Worm (Caenorhabditis elegans) whole organism, late embryonic: ENCODE data around the gene F08F8.9.

Experiments
- C08G9.2 ChIP-seq: sonication (generic microtip); optimal IDR thresholded peaks from 2 replicates; lab custom pipeline; 2016; ENCODE audit warnings: mild to moderate bottlenecking, missing genetic modification characterization, moderate library complexity, missing compliant biosample characterization
- C38D4.7 ChIP-seq: fragments of 200-800 bp; sonication (Bioruptor generic); optimal IDR thresholded peaks from 2 replicates; lab custom pipeline; 2018; ENCODE audit warnings: mild to moderate bottlenecking, missing genetic modification characterization, moderate library complexity, missing compliant biosample characterization
- K02D7.2 ChIP-seq: sonication (generic microtip); optimal IDR thresholded peaks from 2 replicates; lab custom pipeline; 2017; ENCODE audit warnings: mild to moderate bottlenecking, missing genetic modification characterization, missing compliant biosample characterization
- K09A11.1 ChIP-seq: sonication (generic microtip); optimal IDR thresholded peaks from 2 replicates; lab custom pipeline; 2017; ENCODE audit warnings: antibody characterized with exemption, mild to moderate bottlenecking, missing genetic modification characterization, missing compliant biosample characterization; ENCODE audit not compliant: insufficient read depth
- T23F11.4 ChIP-seq: fragments of 200-800 bp; sonication (Bioruptor generic); optimal IDR thresholded peaks from 2 replicates; lab custom pipeline; 2018; ENCODE audit warnings: mild to moderate bottlenecking, missing genetic modification characterization, missing compliant biosample characterization
- ama-1 ChIP-seq: fragments of 150-350 bp; optimal IDR thresholded peaks from 2 replicates; lab custom pipeline; 2014
- ceh-14 ChIP-seq: sonication (generic microtip); optimal IDR thresholded peaks from 2 replicates; lab custom pipeline; 2016; ENCODE audit warnings: missing genotype, missing genetic modification characterization, missing compliant biosample characterization
- ceh-18 ChIP-seq: sonication (generic microtip); optimal IDR thresholded peaks from 2 replicates; lab custom pipeline; 2016; ENCODE audit warnings: missing genetic modification characterization, missing compliant biosample characterization
- ceh-30 ChIP-seq: fragments of 150-350 bp; optimal IDR thresholded peaks from 2 replicates; lab custom pipeline; 2014; ENCODE audit warnings: missing biosample characterization, missing genetic modification characterization
- ceh-31 ChIP-seq: sonication (generic microtip); optimal IDR thresholded peaks from 2 replicates; lab custom pipeline; 2016; ENCODE audit warnings: missing genetic modification characterization, missing compliant biosample characterization
- ceh-48 ChIP-seq: sonication (generic microtip); optimal IDR thresholded peaks from 2 replicates; lab custom pipeline; 2016; ENCODE audit warnings: missing genetic modification characterization, inconsistent platforms, missing compliant biosample characterization
- ceh-6 ChIP-seq: fragments of 200-800 bp; sonication (Bioruptor generic); optimal IDR thresholded peaks from 2 replicates; lab custom pipeline; 2018; ENCODE audit warnings: mild to moderate bottlenecking, missing genetic modification characterization, missing compliant biosample characterization
- dve-1 ChIP-seq: sonication (generic microtip); optimal IDR thresholded peaks from 2 replicates; lab custom pipeline; 2017; ENCODE audit warnings: antibody characterized with exemption, mild to moderate bottlenecking, missing genetic modification characterization, missing compliant biosample characterization
- elt-2 ChIP-seq: sonication (generic microtip); optimal IDR thresholded peaks from 2 replicates; lab custom pipeline; 2016; ENCODE audit warnings: missing genetic modification reagents, missing genetic modification characterization, missing compliant biosample characterization
- fax-1 ChIP-seq: sonication (generic microtip); optimal IDR thresholded peaks from 2 replicates; lab custom pipeline; 2016; ENCODE audit warnings: missing genotype, missing genetic modification characterization, missing compliant biosample characterization
- hlh-13 ChIP-seq: fragments of 200-800 bp; sonication (Bioruptor generic); optimal IDR thresholded peaks from 2 replicates; lab custom pipeline; 2018; ENCODE audit warnings: mild to moderate bottlenecking, missing genetic modification characterization, missing compliant biosample characterization
- hlh-30 ChIP-seq: sonication (generic microtip); optimal IDR thresholded peaks from 2 replicates; lab custom pipeline; 2017; ENCODE audit warnings: antibody characterized with exemption, missing genetic modification characterization, missing compliant biosample characterization; ENCODE audit not compliant: insufficient read depth
- lim-6 ChIP-seq: sonication (generic microtip); optimal IDR thresholded peaks from 2 replicates; lab custom pipeline; 2016; ENCODE audit warnings: missing genetic modification characterization, missing compliant biosample characterization
- lin-11 ChIP-seq: fragments of 200-800 bp; sonication (Bioruptor generic); optimal IDR thresholded peaks from 2 replicates; lab custom pipeline; 2018; ENCODE audit warnings: mild to moderate bottlenecking, missing genetic modification characterization, missing compliant biosample characterization
- nfya-1 ChIP-seq: sonication (generic microtip); optimal IDR thresholded peaks from 2 replicates; lab custom pipeline; 2017; ENCODE audit warnings: missing genetic modification characterization, mild to moderate bottlenecking, missing compliant biosample characterization, antibody characterized with exemption, moderate library complexity
- sox-2 ChIP-seq: fragments of 200-800 bp; sonication (Bioruptor generic); IDR thresholded peaks from 2 replicates; pipeline ENCODE4 v1.3.6; 2022; ENCODE audit warnings: missing genetic modification reagents, missing genetic modification characterization, missing compliant biosample characterization
- syd-9 ChIP-seq: sonication (generic microtip); optimal IDR thresholded peaks from 2 replicates; lab custom pipeline; 2016; ENCODE audit warnings: mild to moderate bottlenecking, missing genetic modification characterization, moderate library complexity, missing compliant biosample characterization
- tbx-2 ChIP-seq: sonication (generic microtip); optimal IDR thresholded peaks from 2 replicates; lab custom pipeline; 2016; ENCODE audit warnings: missing genetic modification characterization, missing compliant biosample characterization
- tbx-7 ChIP-seq: sonication (generic microtip); optimal IDR thresholded peaks from 2 replicates; lab custom pipeline; 2016; ENCODE audit warnings: missing genotype, missing genetic modification characterization, missing compliant biosample characterization
- ttx-3 ChIP-seq: sonication (generic microtip); optimal IDR thresholded peaks from 2 replicates; lab custom pipeline; 2016; ENCODE audit warnings: missing genetic modification reagents, missing genetic modification characterization, missing compliant biosample characterization
- unc-55 ChIP-seq: sonication (generic microtip); optimal IDR thresholded peaks from 2 replicates; lab custom pipeline; 2017; ENCODE audit warnings: missing biosample characterization, missing genetic modification reagents, missing genetic modification characterization
- unc-86 ChIP-seq: sonication (generic microtip); optimal IDR thresholded peaks from 2 replicates; lab custom pipeline; 2016; ENCODE audit warnings: missing genetic modification characterization, missing compliant biosample characterization
- zip-5 ChIP-seq: sonication (generic microtip); optimal IDR thresholded peaks from 2 replicates; lab custom pipeline; 2016; ENCODE audit warnings: missing genetic modification characterization, missing compliant biosample characterization
- ztf-16 ChIP-seq: sonication (generic microtip); optimal IDR thresholded peaks from 2 replicates; lab custom pipeline; 2017; ENCODE audit warnings: missing genetic modification characterization, missing compliant biosample characterization

The F08F8.9 gene

ce11 chrIII:7357356-7357755 is 3.6 kb upstream of the F08F8.9 start, which contains the start of gene F08F8.10:
F08F8.10 (minus strand) TSS chrIII:7357393.
- TF ChIP-seq elt-2 (tag; lab: Kevin White, UChicago) (peak; percentile 7), dve-1 (tag; lab: Kevin White, UChicago) (no peak), hlh-30 (peak; percentile 62), unc-86 (tag; lab: Kevin White, UChicago) (peak; percentile 78), unc-55 (GFP tag; lab: Kevin White, UChicago) (peak; percentile 30)

ce11 chrIII:7349075-7349474 is 4.7 kb downstream of the F08F8.9 start, which contains the start of gene gos-28:
gos-28 (minus strand) TSS chrIII:7349175.
- TF ChIP-seq ama-1 (lab: Kevin White, UChicago) (no peak), tbx-2 (no peak)

ce11 chrIII:7347049-7347448 is 6.7 kb downstream of the F08F8.9 start, which contains the start of gene F08F8.7:
F08F8.7 (minus strand) TSS chrIII:7347149.
- no peak for TF ChIP-seq C08G9.2
- no peak for TF ChIP-seq dve-1 (tag; lab: Kevin White, UChicago)
- TF ChIP-seq tbx-7 (tag; lab: Kevin White, UChicago): no peak
- TF ChIP-seq lin-11: no peak
- TF ChIP-seq hlh-13 (GFP tag; lab: Kevin White, UChicago): no peak
- no peak for TF ChIP-seq ceh-6 (GFP tag; lab: Kevin White, UChicago)
- no peak for TF ChIP-seq lim-6 (tag; lab: Kevin White, UChicago)
- no peak for TF ChIP-seq unc-86 (tag; lab: Kevin White, UChicago)
- TF ChIP-seq syd-9 (tag; lab: Kevin White, UChicago): no peak

ce11 chrIII:7343389-7343788 is 10.4 kb downstream of the F08F8.9 start, which contains the start of gene F08F8.6:
F08F8.6 (plus strand) TSS chrIII:7343689.
- TF ChIP-seq ceh-31 (tag; lab: Kevin White, UChicago) (no peak), nfya-1 (tag; lab: Kevin White, UChicago) (no peak)
- TF ChIP-seq, all 69 proteins: peak for 0

ce11 chrIII:7339138-7339537 is 14.6 kb downstream of the F08F8.9 start:
- TF ChIP-seq ama-1 (lab: Kevin White, UChicago) (no peak), dve-1 (tag; lab: Kevin White, UChicago) (no peak), sox-2 (GFP tag; lab: Robert Waterston, UW) (no peak), T23F11.4 (GFP tag; lab: Kevin White, UChicago) (no peak)

- TF ChIP-seq K09A11.1: no peak
- TF ChIP-seq zip-5 (tag; lab: Kevin White, UChicago): no peak
- TF ChIP-seq fax-1 (tag; lab: Kevin White, UChicago): no peak
- TF ChIP-seq ztf-16: no peak
- no peak for TF ChIP-seq C38D4.7 (GFP tag; lab: Kevin White, UChicago)
- TF ChIP-seq ceh-30: no peak
- TF ChIP-seq ceh-48: peak; percentile 40
Measured at ce11 chrIII:7338693-7339092, 15.1 kb downstream of the F08F8.9 start, which contains the start of gene kap-1. kap-1 (plus strand) TSS chrIII:7338835.

DNA sequence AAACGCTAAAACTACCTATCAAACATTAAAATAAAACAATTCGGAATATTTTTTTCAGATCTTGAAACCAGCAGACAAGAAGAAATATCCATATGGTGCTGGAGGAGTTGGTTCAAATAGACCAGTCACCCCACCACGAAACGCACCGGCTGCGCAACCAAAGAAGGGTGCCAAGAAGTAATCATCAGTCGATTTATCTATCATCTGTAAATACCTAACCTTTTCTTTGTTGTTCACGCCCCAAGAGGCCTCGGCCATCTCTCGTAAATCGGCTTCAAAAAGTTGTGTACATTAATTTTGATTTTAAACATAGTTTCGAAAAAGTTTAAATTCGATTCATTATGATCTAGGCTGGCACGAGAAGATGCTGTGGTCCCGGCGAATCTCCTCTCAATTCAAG is 15.8 kb downstream of the F08F8.9 start:
- TF ChIP-seq ttx-3 (no peak), K02D7.2 (tag; lab: Kevin White, UChicago) (no peak), ceh-18 (tag; lab: Kevin White, UChicago) (no peak), ceh-14 (tag; lab: Kevin White, UChicago) (no peak), tbx-7 (tag; lab: Kevin White, UChicago) (no peak)
